Fruit fly (Drosophila melanogaster) whole organism, embryonic: ENCODE results near the gene Cyp4d21.

Experiments
- Adf1 ChIP-seq: fragments of 200-800 bp; sonication (Bioruptor generic); IDR thresholded peaks from 2 replicates; pipeline ENCODE4 v1.3.6; 2022; ENCODE audit warnings: missing biosample characterization, missing genetic modification characterization
- Atf3 ChIP-seq: fragments of 200-800 bp; sonication (Bioruptor generic); optimal IDR thresholded peaks from 3 replicates; lab custom pipeline; 2016; ENCODE audit warnings: missing biosample characterization, missing genetic modification characterization
- Bteb2 ChIP-seq: fragments of 200-800 bp; sonication (Bioruptor generic); optimal IDR thresholded peaks from 2 replicates; lab custom pipeline; 2016; ENCODE audit warnings: missing biosample characterization, missing genetic modification characterization
- CG10654 ChIP-seq: fragments of 200-800 bp; sonication (Bioruptor generic); optimal IDR thresholded peaks from 2 replicates; lab custom pipeline; 2016; ENCODE audit warnings: missing biosample characterization, missing genetic modification characterization
- CG12744 ChIP-seq: fragments of 200-800 bp; sonication (Bioruptor generic); optimal IDR thresholded peaks from 2 replicates; lab custom pipeline; 2016; ENCODE audit warnings: missing biosample characterization, missing genetic modification characterization
- CG14050 ChIP-seq: fragments of 200-800 bp; sonication (Bioruptor generic); IDR thresholded peaks from 3 replicates; pipeline ENCODE4 v1.3.6; 2022; ENCODE audit warnings: missing biosample characterization, missing genetic modification characterization
- CG14441 ChIP-seq: fragments of 200-800 bp; sonication (Bioruptor generic); IDR thresholded peaks from 2 replicates; pipeline ENCODE4 v1.3.6; 2022; ENCODE audit warnings: missing biosample characterization, missing genetic modification characterization
- CG17328 ChIP-seq: fragments of 200-800 bp; sonication (Bioruptor generic); IDR thresholded peaks from 2 replicates; pipeline ENCODE4 v1.3.6; 2022; ENCODE audit warnings: missing biosample characterization, missing genetic modification characterization
- CG18619 ChIP-seq: fragments of 200-800 bp; sonication (Bioruptor generic); optimal IDR thresholded peaks from 3 replicates; lab custom pipeline; 2017; ENCODE audit warnings: missing biosample characterization, mild to moderate bottlenecking, missing genetic modification characterization
- CG2875 ChIP-seq: fragments of 200-800 bp; sonication (Bioruptor generic); optimal IDR thresholded peaks from 2 replicates; lab custom pipeline; 2017; ENCODE audit warnings: missing biosample characterization, mild to moderate bottlenecking, missing genetic modification characterization, missing genetic modification reagents
- CG31365 ChIP-seq: fragments of 200-800 bp; sonication (Bioruptor generic); optimal IDR thresholded peaks from 2 replicates; lab custom pipeline; 2018; ENCODE audit warnings: missing biosample characterization, mild to moderate bottlenecking, missing genetic modification characterization
- CG34422 ChIP-seq: fragments of 200-800 bp; sonication (Bioruptor generic); IDR thresholded peaks from 3 replicates; pipeline ENCODE4 v1.3.6; 2022; ENCODE audit warnings: missing biosample characterization, missing genetic modification characterization
- CG4707 ChIP-seq: fragments of 200-800 bp; sonication (Bioruptor generic); optimal IDR thresholded peaks from 2 replicates; lab custom pipeline; 2018; ENCODE audit warnings: missing biosample characterization, mild to moderate bottlenecking, missing genetic modification characterization, moderate library complexity
- CG5245 ChIP-seq: fragments of 200-800 bp; sonication (Bioruptor generic); optimal IDR thresholded peaks from 3 replicates; lab custom pipeline; 2016; ENCODE audit warnings: missing biosample characterization, missing genetic modification characterization
- CG6765 ChIP-seq: fragments of 200-800 bp; sonication (Bioruptor generic); optimal IDR thresholded peaks from 3 replicates; lab custom pipeline; 2017; ENCODE audit warnings: missing biosample characterization, mild to moderate bottlenecking, missing genetic modification characterization
- CG9817 ChIP-seq: fragments of 200-800 bp; sonication (Bioruptor generic); optimal IDR thresholded peaks from 2 replicates; lab custom pipeline; 2018; ENCODE audit warnings: missing biosample characterization, mild to moderate bottlenecking, missing genetic modification characterization, moderate library complexity
- CHES-1-like ChIP-seq: fragments of 200-800 bp; sonication (Bioruptor generic); optimal IDR thresholded peaks from 2 replicates; lab custom pipeline; 2016; ENCODE audit warnings: missing biosample characterization, missing genetic modification characterization
- D19A ChIP-seq: fragments of 200-800 bp; optimal IDR thresholded peaks from 3 replicates; lab custom pipeline; 2019; ENCODE audit warnings: missing biosample characterization, mild to moderate bottlenecking, missing genetic modification characterization, moderate library complexity
- D19B ChIP-seq: fragments of 200-800 bp; sonication (Bioruptor generic); optimal IDR thresholded peaks from 2 replicates; lab custom pipeline; 2017; ENCODE audit warnings: missing biosample characterization, mild to moderate bottlenecking, missing genetic modification characterization
- HLH3B ChIP-seq: fragments of 200-800 bp; sonication (Bioruptor generic); IDR thresholded peaks from 2 replicates; pipeline ENCODE4 v1.3.6; 2022; ENCODE audit warnings: missing biosample characterization, missing genetic modification characterization
- Hey ChIP-seq: fragments of 200-800 bp; sonication (Bioruptor generic); optimal IDR thresholded peaks from 3 replicates; lab custom pipeline; 2018; ENCODE audit warnings: missing biosample characterization, mild to moderate bottlenecking, missing genetic modification characterization
- Hr51 ChIP-seq, 2 experiments: fragments of 200-800 bp; sonication (Bioruptor generic); optimal IDR thresholded peaks; 2 replicates in 1 of 2; 3 replicates in 1 of 2; lab custom pipeline; 2016 to 2018; ENCODE audit warnings: missing biosample characterization in 2 of 2, missing genetic modification characterization in 2 of 2, mild to moderate bottlenecking in 1 of 2, moderate library complexity in 1 of 2
- Jarid2 ChIP-seq: fragments of 200-800 bp; sonication (Bioruptor generic); optimal IDR thresholded peaks from 3 replicates; lab custom pipeline; 2017; ENCODE audit warnings: mild to moderate bottlenecking, missing biosample characterization, missing genetic modification reagents, missing genetic modification characterization
- Lim3 ChIP-seq: fragments of 200-800 bp; sonication (Bioruptor generic); IDR thresholded peaks from 2 replicates; pipeline ENCODE4 v1.3.6; 2022; ENCODE audit warnings: missing biosample characterization, missing genetic modification characterization
- Mad ChIP-seq: fragments of 200-800 bp; sonication (Bioruptor generic); optimal IDR thresholded peaks from 2 replicates; lab custom pipeline; 2016; ENCODE audit warnings: missing biosample characterization, missing genetic modification characterization
- Nf-YA ChIP-seq: fragments of 200-800 bp; sonication (Bioruptor generic); IDR thresholded peaks from 2 replicates; pipeline ENCODE4 v1.3.6; 2022; ENCODE audit warnings: missing biosample characterization, missing genetic modification characterization
- Ptx1 ChIP-seq: fragments of 200-800 bp; sonication (Bioruptor generic); IDR thresholded peaks from 2 replicates; pipeline ENCODE4 v1.3.6; 2022; ENCODE audit warnings: missing biosample characterization, missing genetic modification characterization
- Ravus ChIP-seq: fragments of 200-800 bp; sonication (Bioruptor generic); IDR thresholded peaks from 2 replicates; pipeline ENCODE4 v1.3.6; 2022; ENCODE audit warnings: missing biosample characterization, missing genetic modification characterization
- Sox100B ChIP-seq: fragments of 200-800 bp; sonication (Bioruptor generic); optimal IDR thresholded peaks from 3 replicates; lab custom pipeline; 2018; ENCODE audit warnings: missing biosample characterization, mild to moderate bottlenecking, missing genetic modification characterization
- Taf1 ChIP-seq: fragments of 200-800 bp; sonication (Bioruptor generic); IDR thresholded peaks from 2 replicates; pipeline ENCODE4 v1.3.6; 2022; ENCODE audit warnings: missing biosample characterization, missing genetic modification characterization
- Tbp ChIP-seq: fragments of >200 bp; optimal IDR thresholded peaks from 2 replicates; lab custom pipeline; 2018; ENCODE audit warnings: missing biosample characterization, missing genetic modification characterization
- Trl ChIP-seq, 3 experiments: fragments of >200 bp in 2 of 3; fragments of 200-800 bp in 1 of 3; sonication (Bioruptor generic) in 1 of 3; optimal IDR thresholded peaks; 2 replicates in 1 of 3; 3 replicates in 2 of 3; lab custom pipeline; 2016 to 2017; ENCODE audit warnings: missing biosample characterization in 1 of 3, missing genetic modification characterization in 1 of 3
- Usf ChIP-seq: fragments of 200-800 bp; sonication (Bioruptor generic); optimal IDR thresholded peaks from 2 replicates; lab custom pipeline; 2017; ENCODE audit warnings: missing genotype, missing biosample characterization, missing genetic modification characterization
- Xrp1 ChIP-seq: fragments of 200-800 bp; sonication (Bioruptor generic); IDR thresholded peaks from 2 replicates; pipeline ENCODE4 v1.3.6; 2022; ENCODE audit warnings: missing biosample characterization, missing genetic modification characterization
- bigmax ChIP-seq: fragments of 200-800 bp; sonication (Bioruptor generic); optimal IDR thresholded peaks from 2 replicates; lab custom pipeline; 2018; ENCODE audit warnings: missing biosample characterization, mild to moderate bottlenecking, missing genetic modification characterization
- cato ChIP-seq: fragments of 200-800 bp; sonication (Bioruptor generic); optimal IDR thresholded peaks from 2 replicates; lab custom pipeline; 2016; ENCODE audit warnings: missing biosample characterization, missing genetic modification characterization, borderline replicate concordance
- crc ChIP-seq: fragments of 200-800 bp; sonication (Bioruptor generic); optimal IDR thresholded peaks from 2 replicates; lab custom pipeline; 2016; ENCODE audit warnings: missing biosample characterization, missing genetic modification characterization
- croc ChIP-seq: fragments of 200-800 bp; sonication (Bioruptor generic); conservative IDR thresholded peaks from 3 replicates; pipeline ENCODE4 v1.3.6; 2022; ENCODE audit warnings: missing biosample characterization, missing genetic modification characterization
- dan ChIP-seq: fragments of 200-800 bp; sonication (Bioruptor generic); IDR thresholded peaks from 2 replicates; pipeline ENCODE4 v1.3.6; 2022; ENCODE audit warnings: missing biosample characterization, missing genetic modification characterization
- eve ChIP-seq, 2 experiments: fragments of >200 bp; optimal IDR thresholded peaks; 2 replicates each; lab custom pipeline; 2017; ENCODE audit warnings: missing biosample characterization in 2 of 2, missing genetic modification characterization in 2 of 2
- ftz-f1 ChIP-seq: fragments of 200-800 bp; sonication (Bioruptor generic); optimal IDR thresholded peaks from 2 replicates; lab custom pipeline; 2016; ENCODE audit warnings: missing biosample characterization, missing genetic modification characterization
- fu2 ChIP-seq: fragments of 200-800 bp; sonication (Bioruptor generic); optimal IDR thresholded peaks from 2 replicates; lab custom pipeline; 2016; ENCODE audit warnings: missing biosample characterization, missing genetic modification characterization
- gt ChIP-seq: fragments of 200-800 bp; sonication (Bioruptor generic); IDR thresholded peaks from 2 replicates; pipeline ENCODE4 v1.3.6; 2022; ENCODE audit warnings: missing biosample characterization, missing genetic modification characterization
- lilli ChIP-seq: fragments of 200-800 bp; sonication (Bioruptor generic); optimal IDR thresholded peaks from 3 replicates; lab custom pipeline; 2016; ENCODE audit warnings: missing biosample characterization, missing genetic modification characterization
- otp ChIP-seq: fragments of 200-800 bp; sonication (Bioruptor generic); IDR thresholded peaks from 3 replicates; pipeline ENCODE4, ENCODE4 v1.3.6; 2022; ENCODE audit warnings: missing biosample characterization, missing genetic modification characterization
- seq ChIP-seq: fragments of 200-800 bp; sonication (Bioruptor generic); IDR thresholded peaks from 2 replicates; pipeline ENCODE4 v1.3.6; 2022; ENCODE audit warnings: missing biosample characterization, missing genetic modification characterization
- slp2 ChIP-seq: fragments of 200-800 bp; sonication (Bioruptor generic); optimal IDR thresholded peaks from 2 replicates; lab custom pipeline; 2016; ENCODE audit warnings: missing biosample characterization, missing genetic modification characterization
- so ChIP-seq: fragments of 200-800 bp; sonication (Bioruptor generic); IDR thresholded peaks from 3 replicates; pipeline ENCODE4 v1.3.6; 2022; ENCODE audit warnings: missing biosample characterization, missing genetic modification characterization
- ssp ChIP-seq: fragments of 200-800 bp; sonication (Bioruptor generic); IDR thresholded peaks from 2 replicates; pipeline ENCODE4 v1.3.6; 2022; ENCODE audit warnings: missing biosample characterization, missing genetic modification characterization
- stc ChIP-seq: fragments of 200-800 bp; sonication (Bioruptor generic); IDR thresholded peaks from 2 replicates; pipeline ENCODE4 v1.3.6; 2022; ENCODE audit warnings: missing biosample characterization, missing genetic modification characterization
- tio ChIP-seq: fragments of 200-800 bp; sonication (Bioruptor generic); optimal IDR thresholded peaks from 2 replicates; lab custom pipeline; 2017; ENCODE audit warnings: missing biosample characterization, missing genetic modification characterization, inconsistent platforms
- usp ChIP-seq: fragments of >200 bp; optimal IDR thresholded peaks from 2 replicates; lab custom pipeline; 2017; ENCODE audit warnings: missing biosample characterization, missing genetic modification characterization

The Cyp4d21 gene

DNA sequence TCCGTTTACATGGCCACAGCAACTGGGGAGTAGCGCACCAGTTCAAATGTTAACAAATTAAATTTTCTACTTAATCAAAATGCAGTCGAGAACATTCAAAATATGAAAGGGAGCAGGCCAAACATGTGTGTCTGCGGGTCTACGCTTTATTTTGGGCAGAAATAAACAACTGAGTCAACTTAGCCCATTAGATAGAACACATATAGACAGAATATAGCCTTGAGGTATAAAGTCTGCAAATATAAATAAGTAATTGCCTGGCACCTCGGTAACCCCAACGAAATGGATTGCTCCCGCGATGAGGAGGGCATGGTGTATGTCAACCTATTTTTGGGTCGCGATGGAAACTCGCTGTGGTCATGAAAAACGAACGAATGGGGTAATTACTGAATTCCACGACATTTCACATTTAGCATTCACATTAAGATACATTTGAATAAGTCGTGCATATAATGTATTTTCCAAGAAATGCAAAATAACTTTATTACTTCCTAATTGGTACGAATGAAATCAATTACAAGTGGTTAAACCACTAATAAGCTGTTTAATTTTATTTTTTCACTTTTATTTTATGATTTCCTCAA, 23.1 kb downstream of the Cyp4d21 start (continued):
- TF ChIP-seq cato (GFP tag; lab: Kevin White, UChicago) = no peak
- TF ChIP-seq lilli (GFP tag; lab: Kevin White, UChicago) = no peak
- no peak for TF ChIP-seq Tbp (GFP tag; lab: Kevin White, UChicago)
- TF ChIP-seq Ptx1 = no peak
- TF ChIP-seq Sox100B (GFP tag; lab: Kevin White, UChicago) = peak; percentile 8
- TF ChIP-seq Lim3 (GFP tag; lab: Robert Waterston, UW) = no peak
- TF ChIP-seq ssp = no peak
- TF ChIP-seq CG18619 (GFP tag; lab: Kevin White, UChicago) = no peak
- no peak for TF ChIP-seq Ravus (GFP tag; lab: Robert Waterston, UW)
- no peak for TF ChIP-seq CG14441 (GFP tag; lab: Robert Waterston, UW)
- TF ChIP-seq so = no peak
- TF ChIP-seq dan (GFP tag; lab: Robert Waterston, UW) = no peak
- no peak for TF ChIP-seq CG10654 (GFP tag; lab: Kevin White, UChicago)
- TF ChIP-seq Adf1 (GFP tag; lab: Robert Waterston, UW) = no peak
- no peak for TF ChIP-seq Usf (GFP tag; lab: Kevin White, UChicago)
- peak; percentile 17 for TF ChIP-seq CG2875 (GFP tag; lab: Kevin White, UChicago)
- no peak for TF ChIP-seq tio (GFP tag; lab: Kevin White, UChicago)
- TF ChIP-seq CHES-1-like (GFP tag; lab: Kevin White, UChicago) = no peak
- TF ChIP-seq CG31365 = peak; percentile 2
- no peak for TF ChIP-seq Trl (optimal IDR thresholded peaks at IDR 0.05; lab: Kevin White, UChicago)
- peak; percentile 24 for TF ChIP-seq Trl (GFP tag; optimal IDR thresholded peaks at IDR 0.05; lab: Kevin White, UChicago)
- TF ChIP-seq Atf3 (GFP tag; lab: Kevin White, UChicago) = no peak
- no peak for TF ChIP-seq stc
- TF ChIP-seq Nf-YA (GFP tag; lab: Robert Waterston, UW) = no peak
- TF ChIP-seq Taf1 (GFP tag; lab: Robert Waterston, UW) = no peak
- no peak for TF ChIP-seq bigmax (GFP tag; lab: Kevin White, UChicago)
- no peak for TF ChIP-seq Hr51 (GFP tag; optimal IDR thresholded peaks at IDR 0.05; lab: Kevin White, UChicago)
- peak; percentile 39; the same call in 1 of the 2 replicates for TF ChIP-seq Xrp1 (GFP tag; lab: Robert Waterston, UW)
- TF ChIP-seq usp (GFP tag; lab: Kevin White, UChicago) = no peak
- TF ChIP-seq Mad = no peak
- no peak for TF ChIP-seq CG14050 (GFP tag; lab: Robert Waterston, UW)
- no peak for TF ChIP-seq Jarid2 (GFP tag; lab: Kevin White, UChicago)
- TF ChIP-seq D19B (GFP tag; lab: Kevin White, UChicago) = no peak
- peak; percentile 38; the same call in 1 of the 3 replicates for TF ChIP-seq otp (GFP tag; lab: Robert Waterston, UW)
- no peak for TF ChIP-seq fu2
- TF ChIP-seq seq (GFP tag; lab: Robert Waterston, UW) = no peak
- no peak for TF ChIP-seq D19A
- TF ChIP-seq Hey (tag; lab: Kevin White, UChicago) = no peak
- TF ChIP-seq croc = no peak
- no peak for TF ChIP-seq CG4707
- TF ChIP-seq CG34422 = no peak
- TF ChIP-seq CG6765 = no peak
- TF ChIP-seq HLH3B (GFP tag; lab: Robert Waterston, UW) = no peak; the same call in 1 of the 2 replicates
- no peak for TF ChIP-seq ftz-f1
- TF ChIP-seq CG5245 (GFP tag; lab: Kevin White, UChicago) = peak; percentile 13
- no peak for TF ChIP-seq eve (GFP tag; optimal IDR thresholded peaks at IDR 0.05; lab: Kevin White, UChicago)
- no peak for TF ChIP-seq CG17328
- no peak for TF ChIP-seq crc (GFP tag; lab: Kevin White, UChicago)
- no peak for TF ChIP-seq gt (GFP tag; lab: Robert Waterston, UW)
- no peak for TF ChIP-seq CG12744 (GFP tag; lab: Kevin White, UChicago)
- TF ChIP-seq CG9817 = no peak
- no peak for TF ChIP-seq Bteb2
- no peak for TF ChIP-seq slp2
